Worm (Caenorhabditis elegans): ENCODE measurements around the gene Y39E4B.13.

- TF ChIP-seq dao-5 (tag; optimal IDR thresholded peaks at IDR 0.05) (no peak), him-1 (tag; optimal IDR thresholded peaks at IDR 0.05) (no peak), W03F9.2 (tag; optimal IDR thresholded peaks at IDR 0.05) (no peak)
Observed at ce11 chrIII:13127157-13127556, 36.2 kb downstream of the Y39E4B.13 start.
